Fruit fly (Drosophila melanogaster) whole organism, embryonic: ENCODE data around the gene pbl.

Experiments
- ATbp ChIP-seq: fragments of 200-800 bp; sonication (Bioruptor generic); optimal IDR thresholded peaks from 2 replicates; lab custom pipeline; 2017; ENCODE audit warnings: missing biosample characterization, mild to moderate bottlenecking, missing genetic modification characterization, missing genetic modification reagents
- CG10267 ChIP-seq: fragments of 200-800 bp; sonication (Bioruptor generic); optimal IDR thresholded peaks from 2 replicates; lab custom pipeline; 2018; ENCODE audit warnings: missing biosample characterization, mild to moderate bottlenecking, missing genetic modification characterization, moderate library complexity
- CG10565 ChIP-seq: fragments of 200-800 bp; sonication (Bioruptor generic); optimal IDR thresholded peaks from 3 replicates; lab custom pipeline; 2016; ENCODE audit warnings: missing biosample characterization, mild to moderate bottlenecking, missing genetic modification characterization
- CG11247 ChIP-seq: fragments of 200-800 bp; sonication (Bioruptor generic); IDR thresholded peaks from 2 replicates; pipeline ENCODE4 v1.3.6; 2022; ENCODE audit warnings: missing biosample characterization, missing genetic modification characterization
- CG12071 ChIP-seq: fragments of 200-800 bp; sonication (Bioruptor generic); optimal IDR thresholded peaks from 3 replicates; lab custom pipeline; 2018; ENCODE audit warnings: missing biosample characterization, mild to moderate bottlenecking, missing genetic modification characterization
- CG12942 ChIP-seq: fragments of 200-800 bp; sonication (Bioruptor generic); optimal IDR thresholded peaks from 3 replicates; lab custom pipeline; 2016; ENCODE audit warnings: missing biosample characterization, missing genetic modification characterization
- CG13287 ChIP-seq: fragments of 200-800 bp; sonication (Bioruptor generic); IDR thresholded peaks from 2 replicates; pipeline ENCODE4 v1.3.6; 2022; ENCODE audit warnings: missing biosample characterization, missing genetic modification characterization; ENCODE audit not compliant: partially characterized antibody
- CG15011 ChIP-seq: fragments of 200-800 bp; sonication (Bioruptor generic); optimal IDR thresholded peaks from 3 replicates; lab custom pipeline; 2018; ENCODE audit warnings: missing biosample characterization, mild to moderate bottlenecking, missing genetic modification characterization
- CG1603 ChIP-seq: fragments of 200-800 bp; sonication (Bioruptor generic); optimal IDR thresholded peaks from 2 replicates; lab custom pipeline; 2019; ENCODE audit warnings: missing biosample characterization, mild to moderate bottlenecking, missing genetic modification characterization, moderate library complexity
- CG17328 ChIP-seq: fragments of 200-800 bp; sonication (Bioruptor generic); IDR thresholded peaks from 2 replicates; pipeline ENCODE4 v1.3.6; 2022; ENCODE audit warnings: missing biosample characterization, missing genetic modification characterization
- CG18476 ChIP-seq: fragments of 200-800 bp; sonication (Bioruptor generic); optimal IDR thresholded peaks from 2 replicates; lab custom pipeline; 2016; ENCODE audit warnings: missing biosample characterization, mild to moderate bottlenecking, missing genetic modification characterization
- CG2712 ChIP-seq: fragments of 200-800 bp; optimal IDR thresholded peaks from 3 replicates; lab custom pipeline; 2019; ENCODE audit warnings: missing biosample characterization, mild to moderate bottlenecking, missing genetic modification characterization, moderate library complexity
- CG30403 ChIP-seq: fragments of 200-800 bp; sonication (Bioruptor generic); optimal IDR thresholded peaks from 3 replicates; lab custom pipeline; 2016; ENCODE audit warnings: missing biosample characterization, missing genetic modification characterization
- CG31388 ChIP-seq: fragments of 200-800 bp; sonication (Bioruptor generic); optimal IDR thresholded peaks from 2 replicates; lab custom pipeline; 2016; ENCODE audit warnings: missing biosample characterization, missing genetic modification characterization
- CG5245 ChIP-seq: fragments of 200-800 bp; sonication (Bioruptor generic); optimal IDR thresholded peaks from 3 replicates; lab custom pipeline; 2016; ENCODE audit warnings: missing biosample characterization, missing genetic modification characterization
- CG6254 ChIP-seq: fragments of 200-800 bp; sonication (Bioruptor generic); optimal IDR thresholded peaks from 3 replicates; lab custom pipeline; 2017; ENCODE audit warnings: mild to moderate bottlenecking, missing biosample characterization, missing genetic modification reagents, missing genetic modification characterization
- CG9437 ChIP-seq: fragments of 200-800 bp; sonication (Bioruptor generic); optimal IDR thresholded peaks from 2 replicates; lab custom pipeline; 2018; ENCODE audit warnings: missing biosample characterization, mild to moderate bottlenecking, missing genetic modification characterization
- CG9876 ChIP-seq: fragments of 200-800 bp; sonication (Bioruptor generic); optimal IDR thresholded peaks from 2 replicates; lab custom pipeline; 2016; ENCODE audit warnings: missing biosample characterization, missing genetic modification characterization
- Eip74EF ChIP-seq, 2 experiments: fragments of 200-800 bp in 1 of 2; fragments of >200 bp in 1 of 2; sonication (Bioruptor generic) in 1 of 2; optimal IDR thresholded peaks; 2 replicates each; lab custom pipeline; 2017 to 2019; ENCODE audit warnings: missing biosample characterization in 2 of 2, missing genetic modification characterization in 2 of 2, mild to moderate bottlenecking in 1 of 2, moderate library complexity in 1 of 2
- HHEX ChIP-seq: fragments of 200-800 bp; sonication (Bioruptor generic); optimal IDR thresholded peaks from 3 replicates; lab custom pipeline; 2017; ENCODE audit warnings: missing biosample characterization, mild to moderate bottlenecking, missing genetic modification characterization, missing genetic modification reagents
- Hey ChIP-seq: fragments of 200-800 bp; sonication (Bioruptor generic); optimal IDR thresholded peaks from 3 replicates; lab custom pipeline; 2018; ENCODE audit warnings: missing biosample characterization, mild to moderate bottlenecking, missing genetic modification characterization
- Mes4 ChIP-seq: fragments of 200-800 bp; sonication (Bioruptor generic); optimal IDR thresholded peaks from 2 replicates; lab custom pipeline; 2016; ENCODE audit warnings: missing biosample characterization, missing genetic modification characterization
- Oli ChIP-seq: fragments of 200-800 bp; sonication (Bioruptor generic); optimal IDR thresholded peaks from 2 replicates; lab custom pipeline; 2018; ENCODE audit warnings: missing biosample characterization, mild to moderate bottlenecking, missing genetic modification characterization, moderate library complexity
- Vsx1 ChIP-seq: fragments of 200-800 bp; sonication (Bioruptor generic); optimal IDR thresholded peaks from 2 replicates; lab custom pipeline; 2017; ENCODE audit warnings: missing biosample characterization, mild to moderate bottlenecking, missing genetic modification characterization, missing genetic modification reagents
- abd-A ChIP-seq: fragments of 200-800 bp; sonication (Bioruptor generic); optimal IDR thresholded peaks from 3 replicates; lab custom pipeline; 2019; ENCODE audit warnings: missing biosample characterization, mild to moderate bottlenecking, missing genetic modification characterization, moderate library complexity
- bab2 ChIP-seq: fragments of 200-800 bp; sonication (Bioruptor generic); optimal IDR thresholded peaks from 2 replicates; lab custom pipeline; 2016; ENCODE audit warnings: missing biosample characterization, missing genetic modification characterization
- caup ChIP-seq: fragments of 200-800 bp; sonication (Bioruptor generic); optimal IDR thresholded peaks from 3 replicates; lab custom pipeline; 2017; ENCODE audit warnings: missing biosample characterization, mild to moderate bottlenecking, missing genetic modification characterization, moderate library complexity; ENCODE audit not compliant: severe bottlenecking
- ci ChIP-seq: fragments of 200-800 bp; sonication (Bioruptor generic); IDR thresholded peaks from 3 replicates; pipeline ENCODE4 v1.3.6; 2022; ENCODE audit warnings: missing biosample characterization, missing genetic modification characterization
- dmrt99B ChIP-seq: fragments of 200-800 bp; sonication (Bioruptor generic); optimal IDR thresholded peaks from 2 replicates; lab custom pipeline; 2018; ENCODE audit warnings: missing biosample characterization, mild to moderate bottlenecking, missing genetic modification characterization, moderate library complexity
- ewg ChIP-seq: fragments of 200-800 bp; sonication (Bioruptor generic); optimal IDR thresholded peaks from 3 replicates; lab custom pipeline; 2017; ENCODE audit warnings: mild to moderate bottlenecking, missing biosample characterization, missing genetic modification reagents, missing genetic modification characterization
- fd96Cb ChIP-seq: fragments of 200-800 bp; sonication (Bioruptor generic); optimal IDR thresholded peaks from 2 replicates; lab custom pipeline; 2018; ENCODE audit warnings: missing biosample characterization, mild to moderate bottlenecking, missing genetic modification characterization, moderate library complexity
- grau ChIP-seq: fragments of 200-800 bp; optimal IDR thresholded peaks from 3 replicates; lab custom pipeline; 2019; ENCODE audit warnings: missing biosample characterization, mild to moderate bottlenecking, missing genetic modification characterization, moderate library complexity
- lmd ChIP-seq: fragments of 200-800 bp; sonication (Bioruptor generic); IDR thresholded peaks from 2 replicates; pipeline ENCODE4 v1.3.6; 2022; ENCODE audit warnings: missing biosample characterization, missing genetic modification characterization
- nom ChIP-seq: fragments of 200-800 bp; sonication (Bioruptor generic); optimal IDR thresholded peaks from 2 replicates; lab custom pipeline; 2017; ENCODE audit warnings: missing biosample characterization, missing genetic modification characterization, mild to moderate bottlenecking, moderate library complexity, missing genetic modification reagents
- phol ChIP-seq: fragments of 200-800 bp; sonication (Bioruptor generic); optimal IDR thresholded peaks from 3 replicates; lab custom pipeline; 2018; ENCODE audit warnings: missing biosample characterization, mild to moderate bottlenecking, missing genetic modification characterization, moderate library complexity
- ranshi ChIP-seq: fragments of 200-800 bp; sonication (Bioruptor generic); IDR thresholded peaks from 2 replicates; pipeline ENCODE4 v1.3.6; 2022; ENCODE audit warnings: missing biosample characterization, missing genetic modification characterization
- sc ChIP-seq, 3 experiments: fragments of >200 bp in 2 of 3; fragments of 200-800 bp in 1 of 3; sonication (Bioruptor generic) in 1 of 3; optimal IDR thresholded peaks; 2 replicates in 2 of 3; 3 replicates in 1 of 3; lab custom pipeline; 2017; ENCODE audit warnings: mild to moderate bottlenecking in 1 of 3, missing biosample characterization in 1 of 3, missing genetic modification characterization in 1 of 3, missing genetic modification reagents in 1 of 3
- slp2 ChIP-seq: fragments of 200-800 bp; sonication (Bioruptor generic); optimal IDR thresholded peaks from 2 replicates; lab custom pipeline; 2016; ENCODE audit warnings: missing biosample characterization, missing genetic modification characterization
- so ChIP-seq: fragments of 200-800 bp; sonication (Bioruptor generic); IDR thresholded peaks from 3 replicates; pipeline ENCODE4 v1.3.6; 2022; ENCODE audit warnings: missing biosample characterization, missing genetic modification characterization
- sqz ChIP-seq: fragments of 200-800 bp; sonication (Bioruptor generic); optimal IDR thresholded peaks from 3 replicates; lab custom pipeline; 2018; ENCODE audit warnings: missing biosample characterization, mild to moderate bottlenecking, missing genetic modification characterization
- tap ChIP-seq: fragments of 200-800 bp; optimal IDR thresholded peaks from 3 replicates; lab custom pipeline; 2019; ENCODE audit warnings: missing biosample characterization, mild to moderate bottlenecking, missing genetic modification characterization, moderate library complexity
- tgo ChIP-seq: fragments of 200-800 bp; sonication (Bioruptor generic); IDR thresholded peaks from 3 replicates; pipeline ENCODE4 v1.3.6; 2022; ENCODE audit warnings: missing biosample characterization, missing genetic modification characterization
- trem ChIP-seq: fragments of 200-800 bp; optimal IDR thresholded peaks from 3 replicates; lab custom pipeline; 2019; ENCODE audit warnings: missing biosample characterization, mild to moderate bottlenecking, missing genetic modification characterization, moderate library complexity
- tx ChIP-seq: fragments of 200-800 bp; sonication (Bioruptor generic); optimal IDR thresholded peaks from 2 replicates; lab custom pipeline; 2016; ENCODE audit warnings: missing biosample characterization, missing genetic modification characterization
- unc-4 ChIP-seq: fragments of 200-800 bp; sonication (Bioruptor generic); IDR thresholded peaks from 2 replicates; pipeline ENCODE4 v1.3.6; 2022; ENCODE audit warnings: missing biosample characterization, missing genetic modification characterization; ENCODE audit not compliant: partially characterized antibody
- vvl ChIP-seq: fragments of 200-800 bp; sonication (Bioruptor generic); IDR thresholded peaks from 2 replicates; pipeline ENCODE4 v1.3.6; 2022; ENCODE audit warnings: missing biosample characterization, missing genetic modification characterization
- wek ChIP-seq: fragments of 200-800 bp; sonication (Bioruptor generic); optimal IDR thresholded peaks from 3 replicates; lab custom pipeline; 2018; ENCODE audit warnings: missing biosample characterization, mild to moderate bottlenecking, missing genetic modification characterization, moderate library complexity
- wor ChIP-seq: fragments of 200-800 bp; sonication (Bioruptor generic); IDR thresholded peaks from 2 replicates; pipeline ENCODE4 v1.3.6; 2022; ENCODE audit warnings: missing biosample characterization, missing genetic modification characterization
- zfh2 ChIP-seq: fragments of 200-800 bp; sonication (Bioruptor generic); optimal IDR thresholded peaks from 2 replicates; lab custom pipeline; 2016; ENCODE audit warnings: missing biosample characterization, missing genetic modification characterization

Gene pbl

DNA sequence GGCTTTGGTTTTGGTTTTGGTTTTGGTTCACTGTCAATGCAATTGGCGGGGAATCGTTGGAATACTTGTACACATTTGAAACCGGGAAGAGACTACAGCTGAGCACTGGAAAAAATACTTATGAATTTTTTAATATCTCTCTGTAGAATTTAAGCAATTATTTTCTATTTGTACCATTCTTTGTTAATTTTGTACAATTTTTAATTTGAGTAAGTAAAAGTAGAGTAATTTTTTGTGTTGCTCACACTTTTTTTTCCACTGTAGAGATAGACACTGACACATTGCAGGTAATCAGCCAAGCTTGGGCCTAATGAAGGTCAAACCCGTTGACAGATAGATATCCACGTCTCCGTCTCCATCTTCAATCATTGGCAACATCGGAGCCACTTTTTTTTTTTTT is 28.5 kb downstream of the pbl start (continued):
- TF ChIP-seq HHEX (GFP tag; lab: Kevin White, UChicago), result no peak
- no peak for TF ChIP-seq ewg (GFP tag; lab: Kevin White, UChicago)
- peak; percentile 60; the same call in 1 of the 3 replicates for TF ChIP-seq so (GFP tag; lab: Robert Waterston, UW)
- no peak for TF ChIP-seq Hey (tag; lab: Kevin White, UChicago)
- no peak for TF ChIP-seq CG15011
- TF ChIP-seq CG11247 (GFP tag; lab: Robert Waterston, UW), result no peak
- TF ChIP-seq slp2 (GFP tag; lab: Kevin White, UChicago), result no peak
- no peak for TF ChIP-seq CG31388
- peak; percentile 62; the same call in 2 of the 3 replicates for TF ChIP-seq tgo
- 0 out of 2 replicates have a peak, but pooled peaks have one; percentile 33 for TF ChIP-seq ranshi
- TF ChIP-seq unc-4 (GFP tag; lab: Robert Waterston, UW), result no peak
- no peak for TF ChIP-seq Mes4
- no peak for TF ChIP-seq tap (tag; lab: Kevin White, UChicago)
- no peak for TF ChIP-seq trem (tag; lab: Kevin White, UChicago)
- TF ChIP-seq Eip74EF (GFP tag; optimal IDR thresholded peaks at IDR 0.05; lab: Kevin White, UChicago), result peak in 1 of 2 experiments; percentile 4
- no peak for TF ChIP-seq CG5245 (GFP tag; lab: Kevin White, UChicago)
- no peak for TF ChIP-seq CG12071 (GFP tag; lab: Kevin White, UChicago)
- 0 out of 3 replicates have a peak, but pooled peaks have one; percentile 29 for TF ChIP-seq ci
- TF ChIP-seq CG1603 (tag; lab: Kevin White, UChicago), result peak; percentile 13
- no peak for TF ChIP-seq CG9876 (GFP tag; lab: Kevin White, UChicago)
- no peak for TF ChIP-seq CG10267
- no peak for TF ChIP-seq abd-A (tag; lab: Kevin White, UChicago)
- no peak for TF ChIP-seq CG9437 (GFP tag; lab: Kevin White, UChicago)
- TF ChIP-seq CG30403 (GFP tag; lab: Kevin White, UChicago), result peak; percentile 44
- TF ChIP-seq CG6254 (GFP tag; lab: Kevin White, UChicago), result no peak
- TF ChIP-seq CG18476 (GFP tag; lab: Kevin White, UChicago), result no peak
- no peak for TF ChIP-seq wek (GFP tag; lab: Kevin White, UChicago)
- TF ChIP-seq Vsx1 (GFP tag; lab: Kevin White, UChicago), result no peak
- TF ChIP-seq CG10565 (GFP tag; lab: Kevin White, UChicago), result no peak
- TF ChIP-seq bab2 (GFP tag; lab: Kevin White, UChicago), result no peak
- TF ChIP-seq phol, result peak; percentile 18
- no peak for TF ChIP-seq fd96Cb (tag; lab: Kevin White, UChicago)
- TF ChIP-seq dmrt99B (tag; lab: Kevin White, UChicago), result peak; percentile 55
- TF ChIP-seq wor (GFP tag; lab: Robert Waterston, UW), result no peak
- TF ChIP-seq tx (GFP tag; lab: Kevin White, UChicago), result no peak
- TF ChIP-seq Oli (tag; lab: Kevin White, UChicago), result peak; percentile 31
- TF ChIP-seq CG13287 (GFP tag; lab: Robert Waterston, UW), result no peak
- peak; percentile 47; the same call in 1 of the 2 replicates for TF ChIP-seq lmd
- no peak for TF ChIP-seq nom (GFP tag; lab: Kevin White, UChicago)
- peak; percentile 57 for TF ChIP-seq CG17328 (GFP tag; lab: Robert Waterston, UW)
- TF ChIP-seq vvl (GFP tag; lab: Robert Waterston, UW), result peak; percentile 53; the same call in 1 of the 2 replicates
- no peak for TF ChIP-seq zfh2
- TF ChIP-seq ATbp (GFP tag; lab: Kevin White, UChicago), result peak; percentile 1
- no peak for TF ChIP-seq CG12942
- no peak for TF ChIP-seq caup (GFP tag; lab: Kevin White, UChicago)
- peak; percentile 53 for TF ChIP-seq CG2712 (tag; lab: Kevin White, UChicago)
- no peak for TF ChIP-seq sc (optimal IDR thresholded peaks at IDR 0.05; lab: Kevin White, UChicago)
- no peak for TF ChIP-seq sc (GFP tag; optimal IDR thresholded peaks at IDR 0.05; lab: Kevin White, UChicago)
- peak; percentile 23 for TF ChIP-seq grau
- no peak for TF ChIP-seq sqz
